Worm (Caenorhabditis elegans) whole organism, late embryonic: ENCODE measurements around the gene fmi-1.

Source experiments
- fax-1 ChIP-seq: sonication (generic microtip); optimal IDR thresholded peaks from 2 replicates; lab custom pipeline; 2016; ENCODE audit warnings: missing genotype, missing genetic modification characterization, missing compliant biosample characterization
- fkh-10 ChIP-seq: fragments of 150-350 bp; optimal IDR thresholded peaks from 2 replicates; lab custom pipeline; 2014; ENCODE audit warnings: missing biosample characterization, missing genetic modification reagents, missing genetic modification characterization
- nhr-11 ChIP-seq: fragments of 150-350 bp; optimal IDR thresholded peaks from 2 replicates; lab custom pipeline; 2014; ENCODE audit warnings: missing biosample characterization, missing genetic modification characterization
- nhr-232 ChIP-seq: sonication (generic microtip); optimal IDR thresholded peaks from 2 replicates; lab custom pipeline; 2016; ENCODE audit warnings: missing genetic modification characterization, missing compliant biosample characterization

DNA sequence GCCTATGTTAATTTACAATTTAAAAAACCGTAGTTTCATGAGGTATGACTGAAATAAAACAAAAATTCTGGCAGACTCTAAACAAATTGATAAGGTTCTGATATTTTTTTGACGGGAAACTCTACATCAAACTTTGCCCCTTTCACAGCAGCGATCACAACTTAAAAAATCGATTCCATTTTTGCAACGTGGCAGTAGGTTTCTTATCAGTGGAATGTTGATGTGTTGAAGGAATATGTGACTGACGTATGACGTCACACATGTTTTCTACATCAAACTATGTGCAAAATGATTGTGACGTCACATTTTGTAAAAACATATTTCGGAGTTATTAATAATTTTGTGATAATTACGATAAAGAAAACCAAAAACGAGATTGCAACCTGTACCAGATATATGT is 7.0 kb upstream of the fmi-1 start:
- TF ChIP-seq nhr-11 (no peak), fkh-10 (GFP tag; lab: Kevin White, UChicago) (no peak), nhr-232 (tag; lab: Kevin White, UChicago) (no peak), fax-1 (tag; lab: Kevin White, UChicago) (no peak)
